Worm (Caenorhabditis elegans) whole organism, late embryonic: ENCODE measurements around the gene fbxa-3.
"Not testable (repeated sequence)": the region's sequence is repeated elsewhere in the genome, so short reads cannot be mapped to it uniquely, and the experiment has no call there.

ENCODE experiments used
- C08G9.2 ChIP-seq: sonication (generic microtip); optimal IDR thresholded peaks from 2 replicates; lab custom pipeline; 2016; ENCODE audit warnings: mild to moderate bottlenecking, missing genetic modification characterization, moderate library complexity, missing compliant biosample characterization
- C38D4.7 ChIP-seq: fragments of 200-800 bp; sonication (Bioruptor generic); optimal IDR thresholded peaks from 2 replicates; lab custom pipeline; 2018; ENCODE audit warnings: mild to moderate bottlenecking, missing genetic modification characterization, moderate library complexity, missing compliant biosample characterization
- K09A11.1 ChIP-seq: sonication (generic microtip); optimal IDR thresholded peaks from 2 replicates; lab custom pipeline; 2017; ENCODE audit warnings: antibody characterized with exemption, mild to moderate bottlenecking, missing genetic modification characterization, missing compliant biosample characterization; ENCODE audit not compliant: insufficient read depth
- ahr-1 ChIP-seq: sonication (generic microtip); optimal IDR thresholded peaks from 2 replicates; lab custom pipeline; 2016; ENCODE audit warnings: missing genetic modification characterization, missing compliant biosample characterization
- ama-1 ChIP-seq: fragments of 150-350 bp; optimal IDR thresholded peaks from 2 replicates; lab custom pipeline; 2014
- ceh-22 ChIP-seq: sonication (generic microtip); optimal IDR thresholded peaks from 2 replicates; lab custom pipeline; 2017; ENCODE audit warnings: missing biosample characterization, missing genetic modification characterization
- ceh-30 ChIP-seq: fragments of 150-350 bp; optimal IDR thresholded peaks from 2 replicates; lab custom pipeline; 2014; ENCODE audit warnings: missing biosample characterization, missing genetic modification characterization
- ceh-31 ChIP-seq: sonication (generic microtip); optimal IDR thresholded peaks from 2 replicates; lab custom pipeline; 2016; ENCODE audit warnings: missing genetic modification characterization, missing compliant biosample characterization
- ceh-34 ChIP-seq: sonication (generic microtip); optimal IDR thresholded peaks from 2 replicates; lab custom pipeline; 2016; ENCODE audit warnings: mild to moderate bottlenecking, missing genetic modification characterization, missing compliant biosample characterization
- che-1 ChIP-seq: sonication (generic microtip); optimal IDR thresholded peaks from 2 replicates; lab custom pipeline; 2016; ENCODE audit warnings: mild to moderate bottlenecking, missing genetic modification characterization, missing compliant biosample characterization
- dve-1 ChIP-seq: sonication (generic microtip); optimal IDR thresholded peaks from 2 replicates; lab custom pipeline; 2017; ENCODE audit warnings: antibody characterized with exemption, mild to moderate bottlenecking, missing genetic modification characterization, missing compliant biosample characterization
- elt-2 ChIP-seq: sonication (generic microtip); optimal IDR thresholded peaks from 2 replicates; lab custom pipeline; 2016; ENCODE audit warnings: missing genetic modification reagents, missing genetic modification characterization, missing compliant biosample characterization
- elt-4 ChIP-seq: sonication (generic microtip); optimal IDR thresholded peaks from 2 replicates; lab custom pipeline; 2016; ENCODE audit warnings: missing genetic modification characterization, missing compliant biosample characterization
- fax-1 ChIP-seq: sonication (generic microtip); optimal IDR thresholded peaks from 2 replicates; lab custom pipeline; 2016; ENCODE audit warnings: missing genotype, missing genetic modification characterization, missing compliant biosample characterization
- fkh-6 ChIP-seq: sonication (generic microtip); optimal IDR thresholded peaks from 2 replicates; lab custom pipeline; 2016; ENCODE audit warnings: missing genetic modification characterization, missing compliant biosample characterization
- hlh-15 ChIP-seq: sonication (generic microtip); optimal IDR thresholded peaks from 2 replicates; lab custom pipeline; 2016; ENCODE audit warnings: missing genetic modification characterization, missing compliant biosample characterization
- hlh-6 ChIP-seq: sonication (generic microtip); optimal IDR thresholded peaks from 2 replicates; lab custom pipeline; 2016; ENCODE audit warnings: missing genotype, missing genetic modification characterization, missing compliant biosample characterization
- lim-6 ChIP-seq: sonication (generic microtip); optimal IDR thresholded peaks from 2 replicates; lab custom pipeline; 2016; ENCODE audit warnings: missing genetic modification characterization, missing compliant biosample characterization
- madf-2 ChIP-seq: sonication (generic microtip); optimal IDR thresholded peaks from 2 replicates; lab custom pipeline; 2017; ENCODE audit warnings: missing genetic modification characterization, missing compliant biosample characterization
- nfya-1 ChIP-seq: sonication (generic microtip); optimal IDR thresholded peaks from 2 replicates; lab custom pipeline; 2017; ENCODE audit warnings: missing genetic modification characterization, mild to moderate bottlenecking, missing compliant biosample characterization, antibody characterized with exemption, moderate library complexity
- nhr-11 ChIP-seq: fragments of 150-350 bp; optimal IDR thresholded peaks from 2 replicates; lab custom pipeline; 2014; ENCODE audit warnings: missing biosample characterization, missing genetic modification characterization
- nhr-232 ChIP-seq: sonication (generic microtip); optimal IDR thresholded peaks from 2 replicates; lab custom pipeline; 2016; ENCODE audit warnings: missing genetic modification characterization, missing compliant biosample characterization
- npax-4 ChIP-seq: sonication (generic microtip); optimal IDR thresholded peaks from 2 replicates; lab custom pipeline; 2016; ENCODE audit warnings: missing genetic modification characterization, missing compliant biosample characterization
- odd-2 ChIP-seq: sonication (generic microtip); optimal IDR thresholded peaks from 2 replicates; lab custom pipeline; 2017; ENCODE audit warnings: antibody characterized with exemption, mild to moderate bottlenecking, missing genetic modification characterization, missing compliant biosample characterization
- pat-9 ChIP-seq: fragments of 200-800 bp; sonication (Bioruptor generic); optimal IDR thresholded peaks from 2 replicates; lab custom pipeline; 2018; ENCODE audit warnings: mild to moderate bottlenecking, missing genetic modification characterization, moderate library complexity, missing compliant biosample characterization
- pax-1 ChIP-seq: fragments of 150-350 bp; optimal IDR thresholded peaks from 2 replicates; lab custom pipeline; 2014; ENCODE audit warnings: missing biosample characterization, missing genetic modification characterization
- pqm-1 ChIP-seq: sonication (generic microtip); optimal IDR thresholded peaks from 2 replicates; lab custom pipeline; 2016; ENCODE audit warnings: missing genetic modification characterization, missing compliant biosample characterization
- ref-2 ChIP-seq: sonication (generic microtip); optimal IDR thresholded peaks from 2 replicates; lab custom pipeline; 2016; ENCODE audit warnings: missing genetic modification characterization, missing compliant biosample characterization
- sdc-2 ChIP-seq: sonication (generic microtip); optimal IDR thresholded peaks from 2 replicates; lab custom pipeline; 2016; ENCODE audit warnings: missing genotype, missing genetic modification characterization, missing compliant biosample characterization
- syd-9 ChIP-seq: sonication (generic microtip); optimal IDR thresholded peaks from 2 replicates; lab custom pipeline; 2016; ENCODE audit warnings: mild to moderate bottlenecking, missing genetic modification characterization, moderate library complexity, missing compliant biosample characterization
- tbx-2 ChIP-seq: sonication (generic microtip); optimal IDR thresholded peaks from 2 replicates; lab custom pipeline; 2016; ENCODE audit warnings: missing genetic modification characterization, missing compliant biosample characterization
- unc-3 ChIP-seq, 2 experiments: fragments of 200-800 bp in 1 of 2; sonication (Bioruptor generic) in 1 of 2; sonication (generic microtip) in 1 of 2; conservative IDR thresholded peaks in 1 of 2; optimal IDR thresholded peaks in 1 of 2; 2 replicates each; pipeline versions ENCODE4 v1.3.6 to Lab custom; 2016 to 2022; ENCODE audit warnings: missing compliant biosample characterization in 2 of 2, missing genetic modification characterization in 2 of 2, missing genetic modification reagents in 1 of 2
- unc-42 ChIP-seq: sonication (generic microtip); optimal IDR thresholded peaks from 2 replicates; lab custom pipeline; 2016; ENCODE audit warnings: missing genotype, missing genetic modification characterization, missing compliant biosample characterization
- ztf-16 ChIP-seq: sonication (generic microtip); optimal IDR thresholded peaks from 2 replicates; lab custom pipeline; 2017; ENCODE audit warnings: missing genetic modification characterization, missing compliant biosample characterization

The fbxa-3 gene

ce11 chrII:1787208-1787607, 33.5 kb downstream of the fbxa-3 start (continued):
- TF ChIP-seq unc-3 (GFP tag; conservative IDR thresholded peaks at IDR 0.05; lab: Robert Waterston, UW) = no peak
- no peak for TF ChIP-seq unc-3 (tag; optimal IDR thresholded peaks at IDR 0.05; lab: Kevin White, UChicago)
- TF ChIP-seq, all 69 proteins: peak for 0

DNA sequence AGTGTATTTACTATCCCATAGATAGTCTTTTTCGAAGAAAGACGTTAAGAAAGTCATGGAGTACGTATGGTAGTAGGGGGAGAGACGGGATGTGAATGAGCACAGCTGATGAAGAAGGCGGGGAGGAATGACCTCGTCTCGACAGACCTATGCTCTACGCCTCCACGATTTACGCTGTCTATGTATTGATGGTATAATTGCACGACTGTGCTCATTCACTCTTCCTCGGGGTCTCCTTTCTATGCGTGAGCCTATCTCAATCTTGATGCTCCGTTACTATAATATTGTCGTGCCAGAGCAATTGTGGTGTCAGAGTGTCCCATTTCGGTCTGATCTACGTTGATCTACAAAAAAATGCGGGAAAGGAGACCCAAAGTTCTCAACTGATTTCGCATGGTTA, 34.5 kb downstream of the fbxa-3 start, which contains the start of gene C08F1.10:
Gene C08F1.10 (minus strand): TSS at position 101 of the 400 bp plus-strand sequence.
- TF ChIP-seq sdc-2 (no peak), C08G9.2 (tag; lab: Kevin White, UChicago) (no peak), hlh-6 (tag; lab: Kevin White, UChicago) (no peak), pqm-1 (no peak), elt-2 (tag; lab: Kevin White, UChicago) (no peak), madf-2 (tag; lab: Kevin White, UChicago) (no peak), ref-2 (no peak), ceh-30 (tag; lab: Kevin White, UChicago) (no peak), odd-2 (tag; lab: Kevin White, UChicago) (no peak), elt-4 (tag; lab: Kevin White, UChicago) (no peak), dve-1 (no peak), pax-1 (tag; lab: Kevin White, UChicago) (no peak)

DNA sequence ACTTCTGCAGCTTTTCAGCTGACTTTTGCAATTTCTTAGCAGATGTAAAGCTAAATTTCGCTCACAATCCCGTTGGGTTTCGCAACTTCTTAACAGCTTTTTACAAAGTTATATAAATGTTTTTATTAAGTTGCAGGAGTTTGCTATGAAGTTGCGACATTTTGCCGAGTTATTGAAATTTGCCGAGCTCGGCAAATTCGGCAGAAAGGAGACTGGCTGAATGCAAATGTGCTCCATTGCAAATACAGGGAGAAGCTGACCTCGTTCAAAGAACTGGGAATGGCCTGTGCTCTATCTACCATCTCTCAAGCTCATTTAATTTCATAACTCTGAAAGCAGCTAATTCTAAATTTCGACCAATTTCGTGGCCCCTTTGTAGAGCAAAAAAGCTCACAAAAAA, 35.9 kb downstream of the fbxa-3 start, which contains the start of gene C08F1.11:
Gene C08F1.11 (minus strand): TSS at position 101 of the 400 bp plus-strand sequence.
- TF ChIP-seq nfya-1 (tag; lab: Kevin White, UChicago) (no peak), ceh-30 (tag; lab: Kevin White, UChicago) (no peak), lim-6 (tag; lab: Kevin White, UChicago) (no peak), hlh-6 (tag; lab: Kevin White, UChicago) (no peak), ahr-1 (no peak), ama-1 (lab: Kevin White, UChicago) (no peak), dve-1 (no peak), sdc-2 (no peak), unc-42 (tag; lab: Kevin White, UChicago) (no peak), npax-4 (no peak), ceh-22 (tag; lab: Kevin White, UChicago) (no peak), C08G9.2 (tag; lab: Kevin White, UChicago) (no peak), ceh-34 (tag; lab: Kevin White, UChicago) (no peak), fax-1 (tag; lab: Kevin White, UChicago) (no peak), madf-2 (tag; lab: Kevin White, UChicago) (no peak), elt-2 (tag; lab: Kevin White, UChicago) (no peak)
- TF ChIP-seq, all 69 proteins: peak for 0

- no peak for TF ChIP-seq dve-1
- TF ChIP-seq syd-9 (tag; lab: Kevin White, UChicago) = no peak
- no peak for TF ChIP-seq che-1 (tag; lab: Kevin White, UChicago)
- TF ChIP-seq K09A11.1 (tag; lab: Kevin White, UChicago) = no peak
- TF ChIP-seq fkh-6 (tag; lab: Kevin White, UChicago) = no peak
- TF ChIP-seq pqm-1 = no peak
- no peak for TF ChIP-seq ceh-30 (tag; lab: Kevin White, UChicago)
- no peak for TF ChIP-seq ref-2
- no peak for TF ChIP-seq ztf-16 (tag; lab: Kevin White, UChicago)
- TF ChIP-seq nhr-11 (tag; lab: Kevin White, UChicago) = no peak
- no peak for TF ChIP-seq unc-42 (tag; lab: Kevin White, UChicago)
- TF ChIP-seq hlh-6 (tag; lab: Kevin White, UChicago) = no peak
- no peak for TF ChIP-seq nhr-232 (tag; lab: Kevin White, UChicago)
- TF ChIP-seq tbx-2 = no peak
- no peak for TF ChIP-seq C38D4.7 (GFP tag; lab: Kevin White, UChicago)
- no peak for TF ChIP-seq pax-1 (tag; lab: Kevin White, UChicago)
- no peak for TF ChIP-seq pat-9 (tag; lab: Kevin White, UChicago)
- no peak for TF ChIP-seq ceh-31 (tag; lab: Kevin White, UChicago)
Observed at ce11 chrII:1782474-1782873, 38.2 kb downstream of the fbxa-3 start, which contains the start of gene math-4. Gene math-4 (minus strand): TSS chrII:1782574.

DNA sequence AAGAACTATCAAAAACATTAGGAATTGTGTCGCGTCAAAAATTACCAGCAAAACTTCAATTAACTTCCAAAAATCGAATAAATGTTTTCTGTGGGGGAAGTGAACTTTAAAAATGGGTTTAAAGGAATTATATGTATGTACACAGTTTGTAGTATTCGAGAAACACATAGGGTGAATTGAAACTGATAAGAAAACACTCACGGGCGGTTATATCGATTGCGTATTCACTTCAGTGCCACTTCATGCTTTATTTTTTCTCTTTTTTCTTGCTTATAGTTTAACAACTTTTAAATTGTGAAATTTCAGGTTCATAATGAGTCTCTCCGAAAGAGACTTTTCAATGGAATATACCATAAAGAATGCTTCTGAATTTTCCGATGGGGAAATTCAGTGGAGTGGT, 45.4 kb downstream of the fbxa-3 start, which contains the start of gene F36H5.14:
Gene F36H5.14 (plus strand): TSS at position 301 of the 400 bp plus-strand sequence.
- not testable (repeated sequence) for TF ChIP-seq syd-9, fkh-6, hlh-15 (tag; lab: Kevin White, UChicago)
